Worm (Caenorhabditis elegans) whole organism, L4 larva: ENCODE measurements around the gene mthf-1.

Experiments
- daf-12 ChIP-seq: fragments of 150-350 bp; optimal IDR thresholded peaks from 2 replicates; lab custom pipeline; 2014; ENCODE audit warnings: missing biosample characterization, missing genetic modification reagents, missing genetic modification characterization
- lin-13 ChIP-seq: fragments of 150-350 bp; optimal IDR thresholded peaks from 2 replicates; lab custom pipeline; 2014; ENCODE audit warnings: missing biosample characterization, missing genetic modification reagents, missing genetic modification characterization
- pha-4 ChIP-seq, 2 experiments: fragments of 150-350 bp in 1 of 2; fragments of 200-800 bp in 1 of 2; sonication (Bioruptor generic) in 1 of 2; IDR thresholded peaks in 1 of 2; optimal IDR thresholded peaks in 1 of 2; 2 replicates each; pipeline versions ENCODE4 v1.3.6 to Lab custom; 2014 to 2022; ENCODE audit warnings: missing genetic modification characterization in 2 of 2, missing genetic modification reagents in 2 of 2, missing biosample characterization in 1 of 2, missing compliant biosample characterization in 1 of 2
- spr-3 ChIP-seq: fragments of 200-800 bp; sonication (Bioruptor generic); optimal IDR thresholded peaks from 2 replicates; lab custom pipeline; 2018; ENCODE audit warnings: mild to moderate bottlenecking, missing genetic modification characterization, missing compliant biosample characterization
- ztf-11 ChIP-seq: fragments of 150-350 bp; optimal IDR thresholded peaks from 2 replicates; lab custom pipeline; 2014; ENCODE audit warnings: missing biosample characterization, missing genetic modification characterization

DNA sequence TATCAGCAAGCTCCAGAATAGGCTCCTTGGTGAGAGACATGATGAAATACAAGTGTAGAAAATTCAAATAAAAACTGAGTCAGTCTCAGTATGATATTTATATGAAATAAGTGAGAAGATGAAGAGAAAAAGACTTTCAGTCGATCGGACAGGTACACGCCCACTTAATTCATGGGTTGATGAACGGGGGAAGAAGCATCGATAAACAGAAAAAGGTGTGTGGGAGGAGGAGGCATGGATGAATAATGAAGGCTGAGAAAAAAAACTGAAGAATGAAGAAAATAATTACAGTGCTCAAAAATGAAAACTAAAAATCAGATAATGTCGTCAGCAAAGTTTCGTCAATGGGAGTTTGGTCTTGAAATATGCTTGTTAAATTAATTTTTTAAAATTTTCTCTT lies 24.1 kb downstream of the mthf-1 start, which contains the start of gene trx-1:
- no peak for TF ChIP-seq lin-13 (GFP tag; lab: Kevin White, UChicago)
- TF ChIP-seq spr-3 (GFP tag; lab: Kevin White, UChicago), result no peak
- TF ChIP-seq daf-12, result no peak
- TF ChIP-seq ztf-11 (tag; lab: Kevin White, UChicago), result no peak
- TF ChIP-seq pha-4 (GFP tag; IDR thresholded peaks at IDR 0.05; lab: Robert Waterston, UW), result no peak
- no peak for TF ChIP-seq pha-4 (tag; optimal IDR thresholded peaks at IDR 0.05; lab: Kevin White, UChicago)
